Worm (Caenorhabditis elegans): Measurements from ENCODE around the gene mtrr-1.

Gene mtrr-1

DNA sequence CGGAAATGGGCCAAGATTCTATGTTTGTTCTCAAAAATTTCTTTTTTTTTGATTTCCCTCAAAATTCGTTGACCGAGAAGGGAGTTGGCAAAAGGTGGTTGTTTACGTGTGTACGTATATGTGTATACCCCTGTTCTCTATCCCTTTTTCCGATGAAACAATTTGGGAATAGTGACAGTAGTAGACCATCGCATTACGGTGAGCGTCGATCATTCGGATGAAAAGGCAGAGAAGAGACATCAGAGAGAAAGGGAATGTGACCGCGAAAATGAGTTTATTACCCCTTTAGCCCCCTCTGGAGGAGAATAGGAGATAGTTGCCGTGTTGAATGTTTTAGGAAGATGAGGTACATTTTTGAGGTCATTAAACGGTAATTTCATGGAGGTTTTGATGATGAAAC is 25.7 kb upstream of the mtrr-1 start:
- no peak for TF ChIP-seq crh-2 (tag; optimal IDR thresholded peaks at IDR 0.05)
- TF ChIP-seq nhr-10 (tag; optimal IDR thresholded peaks at IDR 0.05) = no peak
- TF ChIP-seq lin-39 (tag; optimal IDR thresholded peaks at IDR 0.05) = no peak
- peak; percentile 51 for TF ChIP-seq nhr-129 (tag; optimal IDR thresholded peaks at IDR 0.05)
- TF ChIP-seq sma-9 (GFP tag; optimal IDR thresholded peaks at IDR 0.05) = peak; percentile 16
- TF ChIP-seq sma-9 (tag; optimal IDR thresholded peaks at IDR 0.05) = no peak
- TF ChIP-seq elt-1 (tag; optimal IDR thresholded peaks at IDR 0.05) = no peak
- no peak for TF ChIP-seq mbf-1 (tag; optimal IDR thresholded peaks at IDR 0.05)
- TF ChIP-seq peb-1 (tag; optimal IDR thresholded peaks at IDR 0.05) = no peak
- peak; percentile 1 for TF ChIP-seq C34F6.9 (tag; optimal IDR thresholded peaks at IDR 0.05)
- no peak for TF ChIP-seq nhr-237 (tag; optimal IDR thresholded peaks at IDR 0.05)
- TF ChIP-seq ZK546.5 (tag; optimal IDR thresholded peaks at IDR 0.05) = no peak
- no peak for TF ChIP-seq sem-4 (tag; optimal IDR thresholded peaks at IDR 0.05)
- no peak for TF ChIP-seq mab-5 (tag; optimal IDR thresholded peaks at IDR 0.05)
- no peak for TF ChIP-seq lsy-2 (tag; optimal IDR thresholded peaks at IDR 0.05)
- TF ChIP-seq dmd-4 (tag; optimal IDR thresholded peaks at IDR 0.05) = no peak
- no peak for TF ChIP-seq nhr-21 (tag; optimal IDR thresholded peaks at IDR 0.05)
- no peak for TF ChIP-seq unc-62 (GFP tag; optimal IDR thresholded peaks at IDR 0.05)
- no peak for TF ChIP-seq Y55F3AM.14 (GFP tag; optimal IDR thresholded peaks at IDR 0.05)
- TF ChIP-seq elt-3 (tag; optimal IDR thresholded peaks at IDR 0.05) = no peak
- TF ChIP-seq mdl-1 (tag; optimal IDR thresholded peaks at IDR 0.05) = no peak
- peak; percentile 36 for TF ChIP-seq blmp-1 (tag; optimal IDR thresholded peaks at IDR 0.05; ENCODE audit: insufficient read depth)
- no peak for TF ChIP-seq ama-1 (optimal IDR thresholded peaks at IDR 0.05)
- TF ChIP-seq nhr-12 (tag; optimal IDR thresholded peaks at IDR 0.05) = no peak
- no peak for TF ChIP-seq nhr-11 (tag; optimal IDR thresholded peaks at IDR 0.05)
- TF ChIP-seq lin-11 (tag; optimal IDR thresholded peaks at IDR 0.05) = no peak
- TF ChIP-seq nhr-25 (tag; optimal IDR thresholded peaks at IDR 0.05) = peak; percentile 28
- no peak for TF ChIP-seq alr-1 (tag; optimal IDR thresholded peaks at IDR 0.05)
- TF ChIP-seq nhr-77 (tag; optimal IDR thresholded peaks at IDR 0.05) = no peak
- no peak for TF ChIP-seq nhr-6 (tag; optimal IDR thresholded peaks at IDR 0.05)
- no peak for TF ChIP-seq ztf-4 (tag; optimal IDR thresholded peaks at IDR 0.05)
- no peak for TF ChIP-seq zag-1 (tag; optimal IDR thresholded peaks at IDR 0.05)

DNA sequence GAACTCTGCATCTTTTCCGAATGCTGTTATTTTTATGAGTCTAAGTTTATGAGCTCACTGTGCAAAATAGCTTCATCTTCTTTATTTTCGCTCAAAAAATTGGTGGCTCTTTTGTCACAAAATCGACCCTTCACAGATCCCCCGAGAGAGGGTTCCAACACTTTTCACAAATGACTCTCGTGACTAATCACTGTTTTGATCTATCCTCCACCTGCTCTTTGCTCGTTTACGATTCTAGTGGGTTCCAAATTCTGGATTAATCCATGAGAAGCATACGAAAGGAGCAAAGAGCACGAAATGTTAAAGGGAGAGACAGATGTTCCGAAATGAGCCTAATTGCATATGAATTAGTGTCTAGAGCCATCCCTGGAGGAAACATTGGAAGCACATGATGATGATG is 24.4 kb upstream of the mtrr-1 start:
- TF ChIP-seq ztf-1 (GFP tag; conservative IDR thresholded peaks at IDR 0.05) = no peak
- no peak for TF ChIP-seq mbf-1 (tag; optimal IDR thresholded peaks at IDR 0.05)
- TF ChIP-seq sma-9 (GFP tag; optimal IDR thresholded peaks at IDR 0.05) = no peak
- TF ChIP-seq sma-9 (tag; optimal IDR thresholded peaks at IDR 0.05) = no peak
- no peak for TF ChIP-seq lsy-2 (tag; optimal IDR thresholded peaks at IDR 0.05)
- TF ChIP-seq nhr-21 (tag; optimal IDR thresholded peaks at IDR 0.05) = no peak
- no peak for TF ChIP-seq blmp-1 (tag; optimal IDR thresholded peaks at IDR 0.05; ENCODE audit: insufficient read depth)
- no peak for TF ChIP-seq snpc-4 (tag; optimal IDR thresholded peaks at IDR 0.05)
- TF ChIP-seq alr-1 (tag; optimal IDR thresholded peaks at IDR 0.05) = no peak
- no peak for TF ChIP-seq mab-5 (tag; optimal IDR thresholded peaks at IDR 0.05)
- no peak for TF ChIP-seq nhr-23 (tag; optimal IDR thresholded peaks at IDR 0.05)
- no peak for TF ChIP-seq C34F6.9 (tag; optimal IDR thresholded peaks at IDR 0.05)
- no peak for TF ChIP-seq nhr-77 (tag; optimal IDR thresholded peaks at IDR 0.05)
- no peak for TF ChIP-seq lin-13 (GFP tag; optimal IDR thresholded peaks at IDR 0.05)
- no peak for TF ChIP-seq Y55F3AM.14 (GFP tag; optimal IDR thresholded peaks at IDR 0.05)
- no peak for TF ChIP-seq ama-1 (optimal IDR thresholded peaks at IDR 0.05)
- TF ChIP-seq nhr-6 (tag; optimal IDR thresholded peaks at IDR 0.05) = no peak
- TF ChIP-seq ZK546.5 (tag; optimal IDR thresholded peaks at IDR 0.05) = no peak
- no peak for TF ChIP-seq ceh-82 (tag; optimal IDR thresholded peaks at IDR 0.05)

DNA sequence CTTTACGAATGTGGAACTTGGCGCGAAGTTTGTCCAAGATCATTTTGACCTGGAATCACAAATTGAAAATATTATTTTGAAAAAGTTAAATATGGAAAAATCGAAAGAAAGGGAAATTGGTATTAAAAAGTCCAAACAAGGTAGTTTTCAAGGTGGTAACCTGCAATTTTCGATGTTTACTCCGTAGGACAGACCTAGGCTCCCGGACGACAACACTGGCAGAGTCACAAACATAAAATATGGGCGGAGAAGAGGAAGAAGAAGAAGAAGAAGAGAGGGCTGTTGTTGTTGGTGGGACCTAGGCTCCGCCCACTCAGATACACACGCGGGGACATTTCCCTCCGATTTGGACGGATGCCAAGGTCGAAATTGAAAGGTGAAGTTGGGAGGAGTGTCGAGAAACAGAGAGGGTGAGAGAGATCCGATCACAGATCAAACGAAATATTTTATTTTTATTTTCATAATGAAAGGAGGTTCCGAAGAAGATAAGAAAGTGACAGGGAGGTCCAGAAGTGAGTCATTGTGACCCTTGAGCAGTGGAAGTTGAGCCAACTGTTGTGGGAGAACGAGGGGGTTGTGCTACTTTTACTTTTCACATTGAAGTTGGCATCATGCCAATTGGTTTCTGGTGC is 23.7 kb upstream of the mtrr-1 start, which contains the start of gene aqp-2:
aqp-2 (minus strand) TSS at position 51 of the 632 bp plus-strand sequence.
- TF ChIP-seq ama-1 (optimal IDR thresholded peaks at IDR 0.05) (peak; percentile 17), elt-1 (tag; optimal IDR thresholded peaks at IDR 0.05) (no peak), elt-3 (tag; optimal IDR thresholded peaks at IDR 0.05) (no peak), lin-11 (tag; optimal IDR thresholded peaks at IDR 0.05) (no peak), ceh-16 (tag; optimal IDR thresholded peaks at IDR 0.05) (no peak), zag-1 (tag; optimal IDR thresholded peaks at IDR 0.05) (no peak), sma-9 (GFP tag; optimal IDR thresholded peaks at IDR 0.05) (peak; percentile 82), sma-9 (tag; optimal IDR thresholded peaks at IDR 0.05) (no peak), alr-1 (tag; optimal IDR thresholded peaks at IDR 0.05) (no peak), ceh-82 (tag; optimal IDR thresholded peaks at IDR 0.05) (no peak), sma-3 (GFP tag; optimal IDR thresholded peaks at IDR 0.05) (no peak), Y55F3AM.14 (GFP tag; optimal IDR thresholded peaks at IDR 0.05) (no peak), nhr-21 (tag; optimal IDR thresholded peaks at IDR 0.05) (no peak), nhr-77 (tag; optimal IDR thresholded peaks at IDR 0.05) (no peak), lin-13 (GFP tag; optimal IDR thresholded peaks at IDR 0.05) (no peak), mab-5 (tag; optimal IDR thresholded peaks at IDR 0.05) (no peak), nhr-237 (tag; optimal IDR thresholded peaks at IDR 0.05) (no peak), skn-1 (tag; optimal IDR thresholded peaks at IDR 0.05) (no peak), ztf-11 (tag; optimal IDR thresholded peaks at IDR 0.05) (no peak), nhr-10 (tag; optimal IDR thresholded peaks at IDR 0.05) (no peak), nhr-6 (tag; optimal IDR thresholded peaks at IDR 0.05) (no peak), sem-4 (tag; optimal IDR thresholded peaks at IDR 0.05) (no peak), blmp-1 (tag; optimal IDR thresholded peaks at IDR 0.05; ENCODE audit: insufficient read depth) (no peak), lsy-2 (tag; optimal IDR thresholded peaks at IDR 0.05) (peak in 1 of 2 experiments; percentile 36), aly-2 (tag; optimal IDR thresholded peaks at IDR 0.05) (no peak), mbf-1 (tag; optimal IDR thresholded peaks at IDR 0.05) (no peak), mdl-1 (tag; optimal IDR thresholded peaks at IDR 0.05) (no peak), nhr-23 (tag; optimal IDR thresholded peaks at IDR 0.05) (no peak), dmd-4 (tag; optimal IDR thresholded peaks at IDR 0.05) (no peak), C34F6.9 (tag; optimal IDR thresholded peaks at IDR 0.05) (peak; percentile 17), ztf-4 (tag; optimal IDR thresholded peaks at IDR 0.05) (no peak), F13H6.1 (tag; optimal IDR thresholded peaks at IDR 0.05) (peak; percentile 68), snpc-4 (tag; optimal IDR thresholded peaks at IDR 0.05) (no peak), fos-1 (tag; optimal IDR thresholded peaks at IDR 0.05) (peak; percentile 2), nhr-12 (tag; optimal IDR thresholded peaks at IDR 0.05) (no peak), ZK546.5 (tag; optimal IDR thresholded peaks at IDR 0.05) (no peak), ztf-1 (GFP tag; conservative IDR thresholded peaks at IDR 0.05) (no peak)

Data from whole organism, L2 larva.